Worm (Caenorhabditis elegans): ENCODE results near the gene F55E10.4.

F55E10.4 gene

ce11 chrX:8327800-8328199, at the start of gene F55E10.4:
Gene F55E10.4, minus strand, starts transcription at chrX:8327900.
- TF ChIP-seq pha-2 (tag; optimal IDR thresholded peaks at IDR 0.05), result no peak
- TF ChIP-seq gmeb-2 (tag; optimal IDR thresholded peaks at IDR 0.05), result no peak
- TF ChIP-seq ceh-19 (GFP tag; optimal IDR thresholded peaks at IDR 0.05), result no peak
- no peak for TF ChIP-seq che-1 (tag; optimal IDR thresholded peaks at IDR 0.05)
- no peak for TF ChIP-seq fkh-10 (GFP tag; optimal IDR thresholded peaks at IDR 0.05)
- no peak for TF ChIP-seq ztf-16 (tag; optimal IDR thresholded peaks at IDR 0.05)
- no peak for TF ChIP-seq pqm-1 (tag; optimal IDR thresholded peaks at IDR 0.05)

- TF ChIP-seq sox-2 (GFP tag; IDR thresholded peaks at IDR 0.05) (no peak), unc-3 (GFP tag; conservative IDR thresholded peaks at IDR 0.05) (no peak), unc-3 (tag; optimal IDR thresholded peaks at IDR 0.05) (no peak), pat-9 (tag; optimal IDR thresholded peaks at IDR 0.05) (no peak), nhr-11 (tag; optimal IDR thresholded peaks at IDR 0.05) (no peak), K02D7.2 (tag; optimal IDR thresholded peaks at IDR 0.05) (no peak), unc-86 (tag; optimal IDR thresholded peaks at IDR 0.05) (no peak), sox-4 (tag; optimal IDR thresholded peaks at IDR 0.05) (no peak), odd-2 (tag; optimal IDR thresholded peaks at IDR 0.05) (no peak), ceh-45 (GFP tag; IDR thresholded peaks at IDR 0.05) (no peak), ets-4 (tag; optimal IDR thresholded peaks at IDR 0.05) (no peak), ttx-3 (tag; optimal IDR thresholded peaks at IDR 0.05) (no peak), hlh-8 (tag; optimal IDR thresholded peaks at IDR 0.05) (no peak), dve-1 (tag; optimal IDR thresholded peaks at IDR 0.05) (no peak), hlh-15 (tag; optimal IDR thresholded peaks at IDR 0.05) (no peak), ama-1 (optimal IDR thresholded peaks at IDR 0.05) (no peak), ahr-1 (tag; optimal IDR thresholded peaks at IDR 0.05) (no peak), ceh-6 (GFP tag; optimal IDR thresholded peaks at IDR 0.05) (no peak), ceh-2 (tag; optimal IDR thresholded peaks at IDR 0.05) (no peak), pha-2 (tag; optimal IDR thresholded peaks at IDR 0.05) (no peak)
Observed at ce11 chrX:8371906-8372305, 44.2 kb upstream of the F55E10.4 start, which contains the start of gene nep-15. Gene nep-15, plus strand, starts transcription at chrX:8372206.

ce11 chrX:8368210-8368609, 40.5 kb upstream of the F55E10.4 start:
- TF ChIP-seq ets-4 (tag; optimal IDR thresholded peaks at IDR 0.05), result no peak
- peak; percentile 59 for TF ChIP-seq ref-2 (tag; optimal IDR thresholded peaks at IDR 0.05)
- no peak for TF ChIP-seq fkh-6 (tag; optimal IDR thresholded peaks at IDR 0.05)
- TF ChIP-seq unc-42 (tag; optimal IDR thresholded peaks at IDR 0.05), result peak; percentile 18
- TF ChIP-seq elt-2 (tag; optimal IDR thresholded peaks at IDR 0.05), result peak; percentile 70
- no peak for TF ChIP-seq unc-55 (GFP tag; optimal IDR thresholded peaks at IDR 0.05)
- TF ChIP-seq tbx-2 (tag; optimal IDR thresholded peaks at IDR 0.05), result peak; percentile 75
- TF ChIP-seq nfya-1 (tag; optimal IDR thresholded peaks at IDR 0.05), result peak; percentile 70
- TF ChIP-seq odd-2 (tag; optimal IDR thresholded peaks at IDR 0.05), result no peak
- TF ChIP-seq hlh-30 (tag; optimal IDR thresholded peaks at IDR 0.05; ENCODE audit: insufficient read depth), result peak; percentile 58
- TF ChIP-seq ceh-30 (tag; optimal IDR thresholded peaks at IDR 0.05), result no peak
- TF ChIP-seq ceh-2 (tag; optimal IDR thresholded peaks at IDR 0.05), result peak; percentile 13
- peak; percentile 57 for TF ChIP-seq sdc-2 (tag; optimal IDR thresholded peaks at IDR 0.05)
- TF ChIP-seq ztf-16 (tag; optimal IDR thresholded peaks at IDR 0.05), result peak; percentile 1
- peak; percentile 58 for TF ChIP-seq ceh-31 (tag; optimal IDR thresholded peaks at IDR 0.05)
- peak; percentile 21 for TF ChIP-seq ceh-34 (tag; optimal IDR thresholded peaks at IDR 0.05)
- peak; percentile 7 for TF ChIP-seq ttx-3 (tag; optimal IDR thresholded peaks at IDR 0.05)
- TF ChIP-seq ceh-18 (tag; optimal IDR thresholded peaks at IDR 0.05), result peak; percentile 3

DNA sequence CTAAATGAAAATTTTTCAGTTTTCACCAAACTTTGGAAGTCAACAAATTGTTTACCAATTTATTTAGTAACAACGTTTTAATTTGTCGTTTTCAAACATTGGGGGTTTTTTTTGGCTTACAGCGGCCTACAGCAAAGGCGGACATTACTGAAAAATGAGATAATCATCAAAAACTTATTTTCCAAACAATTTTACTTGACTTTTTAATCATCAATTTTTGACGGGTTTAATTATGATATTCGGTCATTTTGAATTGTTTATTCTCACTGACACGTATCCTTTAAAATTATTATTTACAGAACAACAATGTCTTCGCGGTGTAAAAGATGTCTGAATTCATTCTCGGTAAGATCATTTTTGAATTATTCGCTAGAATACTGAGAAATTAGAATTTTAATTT, 39.9 kb upstream of the F55E10.4 start, which contains the start of gene F40B5.2:
Gene F40B5.2 (plus strand): TSS at position 301 of the 400 bp plus-strand sequence.
- TF ChIP-seq ceh-14 (tag; optimal IDR thresholded peaks at IDR 0.05) (no peak), fax-1 (tag; optimal IDR thresholded peaks at IDR 0.05) (no peak), sox-4 (tag; optimal IDR thresholded peaks at IDR 0.05) (no peak)
